Worm (Caenorhabditis elegans): Measurements from ENCODE around the gene F33H1.4.

F33H1.4 gene

ce11 chrII:10189369-10189768 is 14.9 kb downstream of the F33H1.4 start, which contains the start of gene cdc-25.4:
TSS of gene cdc-25.4 (minus strand) at chrII:10189469.
- TF ChIP-seq lsy-2 (tag; optimal IDR thresholded peaks at IDR 0.05) = no peak
- no peak for TF ChIP-seq unc-39 (tag; optimal IDR thresholded peaks at IDR 0.05)
- no peak for TF ChIP-seq skn-1 (tag; optimal IDR thresholded peaks at IDR 0.05)
- no peak for TF ChIP-seq nhr-23 (tag; optimal IDR thresholded peaks at IDR 0.05)
- no peak for TF ChIP-seq lin-39 (tag; optimal IDR thresholded peaks at IDR 0.05)
- TF ChIP-seq nhr-237 (tag; optimal IDR thresholded peaks at IDR 0.05) = no peak
- TF ChIP-seq Y55F3AM.14 (GFP tag; optimal IDR thresholded peaks at IDR 0.05) = no peak
- no peak for TF ChIP-seq R02D3.7 (tag; optimal IDR thresholded peaks at IDR 0.05)
- TF ChIP-seq ama-1 (optimal IDR thresholded peaks at IDR 0.05) = no peak
- no peak for TF ChIP-seq ceh-82 (tag; optimal IDR thresholded peaks at IDR 0.05)
- no peak for TF ChIP-seq lin-13 (GFP tag; optimal IDR thresholded peaks at IDR 0.05)
- no peak for TF ChIP-seq mab-5 (tag; optimal IDR thresholded peaks at IDR 0.05)
- TF ChIP-seq blmp-1 (tag; optimal IDR thresholded peaks at IDR 0.05; ENCODE audit: insufficient read depth) = no peak
- no peak for TF ChIP-seq crh-2 (tag; optimal IDR thresholded peaks at IDR 0.05)
- no peak for TF ChIP-seq alr-1 (tag; optimal IDR thresholded peaks at IDR 0.05)
- TF ChIP-seq nhr-11 (tag; optimal IDR thresholded peaks at IDR 0.05) = no peak
- no peak for TF ChIP-seq unc-62 (GFP tag; optimal IDR thresholded peaks at IDR 0.05)
- no peak for TF ChIP-seq nhr-77 (tag; optimal IDR thresholded peaks at IDR 0.05)
- no peak for TF ChIP-seq ztf-4 (tag; optimal IDR thresholded peaks at IDR 0.05)
- no peak for TF ChIP-seq ZK546.5 (tag; optimal IDR thresholded peaks at IDR 0.05)

DNA sequence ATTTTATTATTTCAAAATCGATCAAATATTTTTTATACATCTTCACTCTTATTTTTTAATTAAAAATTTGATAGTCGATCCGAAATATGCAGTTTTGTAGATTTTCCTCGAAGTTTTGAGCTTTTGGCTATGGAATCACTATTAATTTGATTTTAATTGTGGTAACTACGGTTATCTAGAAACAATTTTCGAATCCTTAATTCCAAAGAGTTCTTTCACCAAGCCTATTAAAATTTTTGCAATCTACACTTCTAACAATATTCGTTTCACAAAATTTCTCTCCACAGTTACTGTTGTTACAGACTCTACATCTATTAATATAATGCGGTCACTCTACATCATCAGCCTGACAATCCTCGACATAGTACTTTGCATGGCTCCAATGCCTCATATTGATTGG is 17.8 kb downstream of the F33H1.4 start, which contains the start of gene R05H5.7:
TSS of gene R05H5.7 (plus strand) at position 301 of the 400 bp plus-strand sequence.
- TF ChIP-seq peb-1 (tag; optimal IDR thresholded peaks at IDR 0.05) = no peak
- TF ChIP-seq aly-2 (tag; optimal IDR thresholded peaks at IDR 0.05) = no peak
- no peak for TF ChIP-seq sem-4 (tag; optimal IDR thresholded peaks at IDR 0.05)
- TF ChIP-seq nhr-21 (tag; optimal IDR thresholded peaks at IDR 0.05) = no peak
- TF ChIP-seq unc-62 (GFP tag; optimal IDR thresholded peaks at IDR 0.05) = no peak
- no peak for TF ChIP-seq egl-27 (tag; optimal IDR thresholded peaks at IDR 0.05)
- TF ChIP-seq ZK546.5 (tag; optimal IDR thresholded peaks at IDR 0.05) = no peak
- no peak for TF ChIP-seq nhr-129 (tag; optimal IDR thresholded peaks at IDR 0.05)
- no peak for TF ChIP-seq sma-3 (GFP tag; optimal IDR thresholded peaks at IDR 0.05)
- TF ChIP-seq blmp-1 (tag; optimal IDR thresholded peaks at IDR 0.05; ENCODE audit: insufficient read depth) = no peak
- TF ChIP-seq unc-55 (GFP tag; optimal IDR thresholded peaks at IDR 0.05) = no peak
- TF ChIP-seq nhr-12 (tag; optimal IDR thresholded peaks at IDR 0.05) = no peak
- no peak for TF ChIP-seq nhr-11 (tag; optimal IDR thresholded peaks at IDR 0.05)
- TF ChIP-seq mab-5 (tag; optimal IDR thresholded peaks at IDR 0.05) = no peak
- no peak for TF ChIP-seq nhr-237 (tag; optimal IDR thresholded peaks at IDR 0.05)
- no peak for TF ChIP-seq mbf-1 (tag; optimal IDR thresholded peaks at IDR 0.05)
- TF ChIP-seq ztf-1 (GFP tag; conservative IDR thresholded peaks at IDR 0.05) = no peak

ce11 chrII:10194605-10195004 is 20.2 kb downstream of the F33H1.4 start, which contains the start of gene srb-6:
TSS of gene srb-6 (plus strand) at chrII:10194905.
- TF ChIP-seq Y55F3AM.14 (GFP tag; optimal IDR thresholded peaks at IDR 0.05) (no peak), lin-39 (tag; optimal IDR thresholded peaks at IDR 0.05) (no peak), aly-2 (tag; optimal IDR thresholded peaks at IDR 0.05) (no peak), mbf-1 (tag; optimal IDR thresholded peaks at IDR 0.05) (no peak), nhr-10 (tag; optimal IDR thresholded peaks at IDR 0.05) (no peak), snpc-4 (tag; optimal IDR thresholded peaks at IDR 0.05) (no peak), sma-9 (GFP tag; optimal IDR thresholded peaks at IDR 0.05) (no peak), sma-9 (tag; optimal IDR thresholded peaks at IDR 0.05) (no peak), nhr-77 (tag; optimal IDR thresholded peaks at IDR 0.05) (no peak), skn-1 (tag; optimal IDR thresholded peaks at IDR 0.05) (no peak), C34F6.9 (tag; optimal IDR thresholded peaks at IDR 0.05) (no peak), blmp-1 (tag; optimal IDR thresholded peaks at IDR 0.05; ENCODE audit: insufficient read depth) (no peak), ama-1 (optimal IDR thresholded peaks at IDR 0.05) (no peak), dmd-4 (tag; optimal IDR thresholded peaks at IDR 0.05) (no peak), ZK546.5 (tag; optimal IDR thresholded peaks at IDR 0.05) (no peak), mdl-1 (tag; optimal IDR thresholded peaks at IDR 0.05) (no peak), nhr-21 (tag; optimal IDR thresholded peaks at IDR 0.05) (no peak)
